Fruit fly (Drosophila melanogaster) whole organism, embryonic: ENCODE measurements around the gene CG7408.

Experiments
- ATbp ChIP-seq: fragments of 200-800 bp; sonication (Bioruptor generic); optimal IDR thresholded peaks from 2 replicates; lab custom pipeline; 2017; ENCODE audit warnings: missing biosample characterization, mild to moderate bottlenecking, missing genetic modification characterization, missing genetic modification reagents
- Adf1 ChIP-seq: fragments of 200-800 bp; sonication (Bioruptor generic); IDR thresholded peaks from 2 replicates; pipeline ENCODE4 v1.3.6; 2022; ENCODE audit warnings: missing biosample characterization, missing genetic modification characterization
- Awh ChIP-seq: fragments of 200-800 bp; sonication (Bioruptor generic); IDR thresholded peaks from 2 replicates; pipeline ENCODE4, ENCODE4 v1.3.6; 2022; ENCODE audit warnings: missing biosample characterization, missing genetic modification characterization
- CG10654 ChIP-seq: fragments of 200-800 bp; sonication (Bioruptor generic); optimal IDR thresholded peaks from 2 replicates; lab custom pipeline; 2016; ENCODE audit warnings: missing biosample characterization, missing genetic modification characterization
- CG11560 ChIP-seq: fragments of 200-800 bp; sonication (Bioruptor generic); IDR thresholded peaks from 3 replicates; pipeline ENCODE4 v1.3.6; 2022; ENCODE audit warnings: missing biosample characterization, missing genetic modification characterization
- CG12236 ChIP-seq: fragments of 200-800 bp; sonication (Bioruptor generic); optimal IDR thresholded peaks from 2 replicates; lab custom pipeline; 2016; ENCODE audit warnings: missing biosample characterization, missing genetic modification characterization
- CG12744 ChIP-seq: fragments of 200-800 bp; sonication (Bioruptor generic); optimal IDR thresholded peaks from 2 replicates; lab custom pipeline; 2016; ENCODE audit warnings: missing biosample characterization, missing genetic modification characterization
- CG13287 ChIP-seq: fragments of 200-800 bp; sonication (Bioruptor generic); IDR thresholded peaks from 2 replicates; pipeline ENCODE4 v1.3.6; 2022; ENCODE audit warnings: missing biosample characterization, missing genetic modification characterization; ENCODE audit not compliant: partially characterized antibody
- CG14014 ChIP-seq: fragments of 200-800 bp; sonication (Bioruptor generic); IDR thresholded peaks from 2 replicates; pipeline ENCODE4 v1.3.6; 2022; ENCODE audit warnings: missing biosample characterization, missing genetic modification characterization
- CG2202 ChIP-seq: fragments of 200-800 bp; sonication (Bioruptor generic); optimal IDR thresholded peaks from 2 replicates; lab custom pipeline; 2018; ENCODE audit warnings: missing biosample characterization, mild to moderate bottlenecking, missing genetic modification characterization
- CG32532 ChIP-seq: fragments of 200-800 bp; sonication (Bioruptor generic); IDR thresholded peaks from 2 replicates; pipeline ENCODE4 v1.3.6; 2022; ENCODE audit warnings: missing biosample characterization, missing genetic modification characterization
- CG32772 ChIP-seq: fragments of 200-800 bp; sonication (Bioruptor generic); IDR thresholded peaks from 2 replicates; pipeline ENCODE4 v1.3.6; 2022; ENCODE audit warnings: missing biosample characterization, missing genetic modification characterization
- CG3281 ChIP-seq: fragments of 200-800 bp; sonication (Bioruptor generic); optimal IDR thresholded peaks from 3 replicates; lab custom pipeline; 2017; ENCODE audit warnings: missing biosample characterization, mild to moderate bottlenecking, missing genetic modification characterization
- CG34422 ChIP-seq: fragments of 200-800 bp; sonication (Bioruptor generic); IDR thresholded peaks from 3 replicates; pipeline ENCODE4 v1.3.6; 2022; ENCODE audit warnings: missing biosample characterization, missing genetic modification characterization
- CG3847 ChIP-seq: fragments of 200-800 bp; sonication (Bioruptor generic); IDR thresholded peaks from 2 replicates; pipeline ENCODE4 v1.3.6; 2022; ENCODE audit warnings: missing biosample characterization, missing genetic modification characterization
- CG4854 ChIP-seq: fragments of 200-800 bp; sonication (Bioruptor generic); optimal IDR thresholded peaks from 2 replicates; lab custom pipeline; 2016; ENCODE audit warnings: missing biosample characterization, missing genetic modification characterization, inconsistent platforms
- CG6175 ChIP-seq: fragments of 200-800 bp; sonication (Bioruptor generic); IDR thresholded peaks from 3 replicates; pipeline ENCODE4 v1.3.6; 2022; ENCODE audit warnings: missing biosample characterization, missing genetic modification characterization
- CG6791 ChIP-seq: fragments of 200-800 bp; sonication (Bioruptor generic); IDR thresholded peaks from 3 replicates; pipeline ENCODE4 v1.3.6; 2022; ENCODE audit warnings: missing biosample characterization, missing genetic modification characterization; ENCODE audit not compliant: partially characterized antibody
- CG7357 ChIP-seq: fragments of 200-800 bp; sonication (Bioruptor generic); IDR thresholded peaks from 3 replicates; pipeline ENCODE4 v1.3.6; 2022; ENCODE audit warnings: missing biosample characterization, missing genetic modification characterization
- CG8089 ChIP-seq: fragments of 200-800 bp; sonication (Bioruptor generic); optimal IDR thresholded peaks from 3 replicates; lab custom pipeline; 2016; ENCODE audit warnings: missing biosample characterization, missing genetic modification characterization
- CG8765 ChIP-seq: fragments of 200-800 bp; sonication (Bioruptor generic); IDR thresholded peaks from 2 replicates; pipeline ENCODE4 v1.3.6; 2022; ENCODE audit warnings: missing biosample characterization, missing genetic modification characterization
- CG9609 ChIP-seq: fragments of 200-800 bp; sonication (Bioruptor generic); optimal IDR thresholded peaks from 3 replicates; lab custom pipeline; 2016; ENCODE audit warnings: missing biosample characterization, missing genetic modification characterization
- CrebB ChIP-seq: fragments of 200-800 bp; sonication (Bioruptor generic); optimal IDR thresholded peaks from 3 replicates; lab custom pipeline; 2018; ENCODE audit warnings: missing biosample characterization, mild to moderate bottlenecking, missing genetic modification characterization
- Drgx ChIP-seq: fragments of 200-800 bp; sonication (Bioruptor generic); IDR thresholded peaks from 2 replicates; pipeline ENCODE4 v1.3.6; 2022; ENCODE audit warnings: missing biosample characterization, missing genetic modification characterization
- GATAe ChIP-seq: fragments of 200-800 bp; sonication (Bioruptor generic); conservative IDR thresholded peaks from 2 replicates; pipeline ENCODE4 v1.3.6; 2022; ENCODE audit warnings: missing biosample characterization, missing genetic modification characterization
- Gsc ChIP-seq: fragments of 200-800 bp; sonication (Bioruptor generic); IDR thresholded peaks from 2 replicates; pipeline ENCODE4 v1.3.6; 2022; ENCODE audit warnings: missing biosample characterization, missing genetic modification characterization
- H2.0 ChIP-seq: fragments of 200-800 bp; sonication (Bioruptor generic); IDR thresholded peaks from 2 replicates; pipeline ENCODE4 v1.3.6; 2022; ENCODE audit warnings: missing biosample characterization, missing genetic modification characterization
- Hmx ChIP-seq: fragments of 200-800 bp; sonication (Bioruptor generic); optimal IDR thresholded peaks from 2 replicates; lab custom pipeline; 2016; ENCODE audit warnings: missing biosample characterization, missing genetic modification characterization
- NC2β ChIP-seq: fragments of 200-800 bp; sonication (Bioruptor generic); optimal IDR thresholded peaks from 2 replicates; lab custom pipeline; 2016; ENCODE audit warnings: missing biosample characterization, missing genetic modification characterization
- NfI ChIP-seq: fragments of 200-800 bp; sonication (Bioruptor generic); optimal IDR thresholded peaks from 3 replicates; lab custom pipeline; 2018; ENCODE audit warnings: missing biosample characterization, mild to moderate bottlenecking, missing genetic modification characterization, moderate library complexity
- Optix ChIP-seq: fragments of 200-800 bp; sonication (Bioruptor generic); IDR thresholded peaks from 3 replicates; pipeline ENCODE4 v1.3.6; 2022; ENCODE audit warnings: missing biosample characterization, missing genetic modification characterization
- Ssrp ChIP-seq: fragments of 200-800 bp; sonication (Bioruptor generic); optimal IDR thresholded peaks from 2 replicates; lab custom pipeline; 2018; ENCODE audit warnings: missing biosample characterization, mild to moderate bottlenecking, missing genetic modification characterization, moderate library complexity
- Taf1 ChIP-seq: fragments of 200-800 bp; sonication (Bioruptor generic); IDR thresholded peaks from 2 replicates; pipeline ENCODE4 v1.3.6; 2022; ENCODE audit warnings: missing biosample characterization, missing genetic modification characterization
- Xbp1 ChIP-seq: fragments of 200-800 bp; sonication (Bioruptor generic); optimal IDR thresholded peaks from 3 replicates; lab custom pipeline; 2016; ENCODE audit warnings: missing biosample characterization, mild to moderate bottlenecking, missing genetic modification characterization
- Xrp1 ChIP-seq: fragments of 200-800 bp; sonication (Bioruptor generic); IDR thresholded peaks from 2 replicates; pipeline ENCODE4 v1.3.6; 2022; ENCODE audit warnings: missing biosample characterization, missing genetic modification characterization
- ase ChIP-seq: fragments of 200-800 bp; sonication (Bioruptor generic); IDR thresholded peaks from 3 replicates; pipeline ENCODE4 v1.3.6; 2022; ENCODE audit warnings: missing biosample characterization, missing genetic modification characterization
- bsh ChIP-seq, 2 experiments: fragments of 200-800 bp; sonication (Bioruptor generic); optimal IDR thresholded peaks; 2 replicates each; lab custom pipeline; 2017 to 2018; ENCODE audit warnings: mild to moderate bottlenecking in 2 of 2, missing biosample characterization in 2 of 2, missing genetic modification characterization in 2 of 2, moderate library complexity in 1 of 2
- esg ChIP-seq: fragments of 200-800 bp; sonication (Bioruptor generic); conservative IDR thresholded peaks from 2 replicates; pipeline ENCODE4 v1.3.6; 2022; ENCODE audit warnings: missing biosample characterization, missing genetic modification characterization
- ewg ChIP-seq: fragments of 200-800 bp; sonication (Bioruptor generic); optimal IDR thresholded peaks from 3 replicates; lab custom pipeline; 2017; ENCODE audit warnings: mild to moderate bottlenecking, missing biosample characterization, missing genetic modification reagents, missing genetic modification characterization
- fd64A ChIP-seq: fragments of 200-800 bp; sonication (Bioruptor generic); optimal IDR thresholded peaks from 3 replicates; lab custom pipeline; 2018; ENCODE audit warnings: missing biosample characterization, mild to moderate bottlenecking, missing genetic modification characterization
- fd96Cb ChIP-seq: fragments of 200-800 bp; sonication (Bioruptor generic); optimal IDR thresholded peaks from 2 replicates; lab custom pipeline; 2018; ENCODE audit warnings: missing biosample characterization, mild to moderate bottlenecking, missing genetic modification characterization, moderate library complexity
- gcm2 ChIP-seq: fragments of 200-800 bp; sonication (Bioruptor generic); optimal IDR thresholded peaks from 2 replicates; lab custom pipeline; 2016; ENCODE audit warnings: missing biosample characterization, missing genetic modification characterization
- oc ChIP-seq: fragments of 200-800 bp; sonication (Bioruptor generic); optimal IDR thresholded peaks from 2 replicates; lab custom pipeline; 2018; ENCODE audit warnings: missing biosample characterization, mild to moderate bottlenecking, missing genetic modification characterization, moderate library complexity
- p53 ChIP-seq: fragments of 200-800 bp; sonication (Bioruptor generic); optimal IDR thresholded peaks from 2 replicates; lab custom pipeline; 2016; ENCODE audit warnings: missing biosample characterization, missing genetic modification characterization
- repo ChIP-seq: fragments of 200-800 bp; sonication (Bioruptor generic); optimal IDR thresholded peaks from 2 replicates; lab custom pipeline; 2016; ENCODE audit warnings: missing biosample characterization, missing genetic modification characterization
- sima ChIP-seq: fragments of 200-800 bp; sonication (Bioruptor generic); optimal IDR thresholded peaks from 2 replicates; lab custom pipeline; 2016; ENCODE audit warnings: missing biosample characterization, missing genetic modification characterization
- so ChIP-seq: fragments of 200-800 bp; sonication (Bioruptor generic); IDR thresholded peaks from 3 replicates; pipeline ENCODE4 v1.3.6; 2022; ENCODE audit warnings: missing biosample characterization, missing genetic modification characterization
- ssp ChIP-seq: fragments of 200-800 bp; sonication (Bioruptor generic); IDR thresholded peaks from 2 replicates; pipeline ENCODE4 v1.3.6; 2022; ENCODE audit warnings: missing biosample characterization, missing genetic modification characterization
- stwl ChIP-seq: fragments of 200-800 bp; sonication (Bioruptor generic); optimal IDR thresholded peaks from 3 replicates; lab custom pipeline; 2018; ENCODE audit warnings: missing biosample characterization, mild to moderate bottlenecking, missing genetic modification characterization, moderate library complexity
- trem ChIP-seq: fragments of 200-800 bp; optimal IDR thresholded peaks from 3 replicates; lab custom pipeline; 2019; ENCODE audit warnings: missing biosample characterization, mild to moderate bottlenecking, missing genetic modification characterization, moderate library complexity

Gene CG7408

DNA sequence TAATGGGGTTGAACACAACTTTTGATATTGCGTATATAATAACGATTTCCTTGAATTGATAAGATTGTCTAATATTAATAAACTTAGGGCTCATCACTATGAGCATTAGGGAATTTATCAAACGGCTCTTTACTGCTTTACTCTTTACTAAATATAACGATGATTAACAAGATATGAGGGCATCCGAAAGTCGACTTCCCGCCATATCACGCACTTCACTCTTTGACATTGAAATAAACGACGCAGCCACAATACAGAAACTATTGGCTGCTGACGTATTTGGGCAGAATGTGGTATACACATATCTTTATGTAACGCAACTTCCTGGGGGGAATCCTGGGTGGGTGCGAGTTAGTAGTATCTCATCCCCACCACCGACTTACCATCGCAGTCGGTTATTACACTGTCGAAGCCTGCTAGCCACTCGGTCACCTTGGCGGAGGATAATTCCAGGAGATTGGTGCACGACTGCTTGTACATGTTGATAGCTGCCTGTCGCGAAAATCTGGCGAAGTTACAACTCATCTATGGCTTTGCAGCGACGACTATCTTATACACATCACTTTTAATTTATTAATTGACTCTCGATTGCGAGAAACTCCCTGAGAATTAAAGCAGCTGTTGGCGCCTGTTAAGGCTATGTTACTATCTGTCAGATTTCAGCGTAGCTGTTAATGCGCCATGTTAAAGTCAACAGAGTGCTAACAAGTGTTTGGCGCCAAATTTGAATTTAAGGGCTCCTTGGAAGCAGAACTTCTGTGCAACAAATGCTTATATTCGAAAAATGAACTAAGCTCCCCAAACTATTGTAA is 35.8 kb upstream of the CG7408 start, which contains the start of gene CG5567 (continued):
- TF ChIP-seq Gsc (GFP tag; lab: Robert Waterston, UW), result no peak
- no peak for TF ChIP-seq Optix (GFP tag; lab: Robert Waterston, UW)
- no peak for TF ChIP-seq oc
- peak; percentile 12 for TF ChIP-seq CrebB
- no peak for TF ChIP-seq trem
- TF ChIP-seq CG4854, result no peak
- 0 out of 2 replicates have a peak, but pooled peaks have one; percentile 20 for TF ChIP-seq CG14014 (GFP tag; lab: Robert Waterston, UW)
- peak; percentile 33; the same call in 1 of the 3 replicates for TF ChIP-seq CG6791
- TF ChIP-seq ATbp (GFP tag; lab: Kevin White, UChicago), result no peak
- TF ChIP-seq CG6175 (GFP tag; lab: Robert Waterston, UW), result no peak
- no peak for TF ChIP-seq GATAe (GFP tag; lab: Robert Waterston, UW)
- no peak for TF ChIP-seq CG8089
- no peak for TF ChIP-seq esg (GFP tag; lab: Robert Waterston, UW)
- TF ChIP-seq Xrp1 (GFP tag; lab: Robert Waterston, UW), result peak; percentile 26; the same call in 1 of the 2 replicates
- TF ChIP-seq p53 (GFP tag; lab: Kevin White, UChicago), result no peak
- TF ChIP-seq repo, result no peak
- no peak for TF ChIP-seq H2.0 (GFP tag; lab: Robert Waterston, UW)
- TF ChIP-seq so (GFP tag; lab: Robert Waterston, UW), result no peak
- no peak for TF ChIP-seq sima (GFP tag; lab: Kevin White, UChicago)
- peak in 1 of 2 experiments; percentile 23 for TF ChIP-seq bsh (GFP tag; optimal IDR thresholded peaks at IDR 0.05; lab: Kevin White, UChicago)
- peak; percentile 26; the same call in 1 of the 2 replicates for TF ChIP-seq CG13287 (GFP tag; lab: Robert Waterston, UW)
- no peak for TF ChIP-seq ewg (GFP tag; lab: Kevin White, UChicago)
- no peak for TF ChIP-seq fd64A (GFP tag; lab: Kevin White, UChicago)
- no peak for TF ChIP-seq NfI (GFP tag; lab: Kevin White, UChicago)
- TF ChIP-seq CG12744 (GFP tag; lab: Kevin White, UChicago), result no peak
- TF ChIP-seq CG9609 (GFP tag; lab: Kevin White, UChicago), result no peak
- no peak for TF ChIP-seq CG12236 (GFP tag; lab: Kevin White, UChicago)
- peak; percentile 18 for TF ChIP-seq CG3281 (GFP tag; lab: Kevin White, UChicago)
- TF ChIP-seq Ssrp (tag; lab: Kevin White, UChicago), result no peak
- TF ChIP-seq Taf1, result no peak
- no peak for TF ChIP-seq ase (GFP tag; lab: Robert Waterston, UW)
- no peak for TF ChIP-seq CG10654 (GFP tag; lab: Kevin White, UChicago)
- no peak for TF ChIP-seq CG11560 (tag; lab: Robert Waterston, UW)
- TF ChIP-seq Drgx, result no peak
- no peak for TF ChIP-seq Hmx
- no peak for TF ChIP-seq CG32772 (GFP tag; lab: Robert Waterston, UW)
- TF ChIP-seq stwl (tag; lab: Kevin White, UChicago), result peak; percentile 18
- TF ChIP-seq CG34422, result no peak
- no peak for TF ChIP-seq ssp (GFP tag; lab: Robert Waterston, UW)
- TF ChIP-seq Adf1, result peak; percentile 24; the same call in 1 of the 2 replicates
- no peak for TF ChIP-seq gcm2
- no peak for TF ChIP-seq CG7357 (GFP tag; lab: Robert Waterston, UW)
- no peak for TF ChIP-seq NC2β (GFP tag; lab: Kevin White, UChicago)
- no peak for TF ChIP-seq Awh (GFP tag; lab: Robert Waterston, UW)
- TF ChIP-seq CG3847, result no peak
- peak; percentile 34; the same call in 1 of the 2 replicates for TF ChIP-seq CG32532
- TF ChIP-seq CG8765 (GFP tag; lab: Robert Waterston, UW), result no peak
- no peak for TF ChIP-seq CG2202
- TF ChIP-seq Xbp1 (GFP tag; lab: Kevin White, UChicago), result peak; percentile 2
- TF ChIP-seq fd96Cb (tag; lab: Kevin White, UChicago), result no peak
